Fruit fly (Drosophila melanogaster): Measurements from ENCODE around the gene Cpr76Ba.

Cpr76Ba gene

dm6 chr3L:19516547-19516946, 1.6 kb downstream of the Cpr76Ba start (continued):
- TF ChIP-seq cg (GFP tag; optimal IDR thresholded peaks at IDR 0.05), result no peak
- TF ChIP-seq CTCF (GFP tag; optimal IDR thresholded peaks at IDR 0.05), result peak; percentile 94
- no peak for TF ChIP-seq h (optimal IDR thresholded peaks at IDR 0.05)
- peak; percentile 86 for TF ChIP-seq shn (GFP tag; optimal IDR thresholded peaks at IDR 0.05)
- peak; percentile 64 for TF ChIP-seq Poxn (GFP tag; IDR thresholded peaks at IDR 0.05)
- peak; percentile 70 for TF ChIP-seq CG13424 (tag; optimal IDR thresholded peaks at IDR 0.05)
- TF ChIP-seq jigr1 (GFP tag; IDR thresholded peaks at IDR 0.05), result peak; percentile 31; the same call in 1 of the 3 replicates
- peak; percentile 96 for TF ChIP-seq slou (GFP tag; optimal IDR thresholded peaks at IDR 0.05)
- TF ChIP-seq E2f1 (GFP tag; IDR thresholded peaks at IDR 0.05), result peak; percentile 88
- TF ChIP-seq Dll (GFP tag; IDR thresholded peaks at IDR 0.05; ENCODE audit: partially characterized antibody), result no peak
- TF ChIP-seq CG12104 (GFP tag; optimal IDR thresholded peaks at IDR 0.05), result peak; percentile 86
- peak; percentile 90 for TF ChIP-seq CG4328 (GFP tag; optimal IDR thresholded peaks at IDR 0.05)
- peak; percentile 91 for TF ChIP-seq Fer2 (tag; optimal IDR thresholded peaks at IDR 0.05)
- TF ChIP-seq CG10959 (GFP tag; IDR thresholded peaks at IDR 0.05), result peak; percentile 72
- TF ChIP-seq tio (GFP tag; optimal IDR thresholded peaks at IDR 0.05), result peak; percentile 65
- TF ChIP-seq CG8924 (tag; optimal IDR thresholded peaks at IDR 0.05), result no peak
- peak; percentile 80 for TF ChIP-seq CG9215 (GFP tag; IDR thresholded peaks at IDR 0.05)
- TF ChIP-seq CG1792 (GFP tag; optimal IDR thresholded peaks at IDR 0.05), result peak; percentile 79
- peak; percentile 88 for TF ChIP-seq Abd-B (GFP tag; optimal IDR thresholded peaks at IDR 0.05)
- peak; percentile 67 for TF ChIP-seq CG15269 (tag; optimal IDR thresholded peaks at IDR 0.05)
- no peak for TF ChIP-seq MESR4 (GFP tag; optimal IDR thresholded peaks at IDR 0.05)
- peak; percentile 65 for TF ChIP-seq CG2116 (GFP tag; optimal IDR thresholded peaks at IDR 0.05)
- peak; percentile 64; the same call in 1 of the 2 replicates for TF ChIP-seq Taf1 (GFP tag; IDR thresholded peaks at IDR 0.05)
- TF ChIP-seq CG10654 (GFP tag; optimal IDR thresholded peaks at IDR 0.05), result peak; percentile 97
- TF ChIP-seq CG5180 (GFP tag; optimal IDR thresholded peaks at IDR 0.05), result peak; percentile 67
- TF ChIP-seq CG7745 (tag; optimal IDR thresholded peaks at IDR 0.05), result no peak
- peak; percentile 40; the same call in 1 of the 2 replicates for TF ChIP-seq Lim3 (GFP tag; IDR thresholded peaks at IDR 0.05)
- no peak for TF ChIP-seq CG9797 (GFP tag; optimal IDR thresholded peaks at IDR 0.05)
- peak; percentile 91 for TF ChIP-seq CG10366 (GFP tag; IDR thresholded peaks at IDR 0.05)
- TF ChIP-seq CG7372 (GFP tag; IDR thresholded peaks at IDR 0.05), result peak; percentile 91
- peak; percentile 96 for TF ChIP-seq ttk (GFP tag; IDR thresholded peaks at IDR 0.05)
- TF ChIP-seq wdn (GFP tag; IDR thresholded peaks at IDR 0.05), result peak; percentile 87
- peak; percentile 89 for TF ChIP-seq CG17912 (GFP tag; optimal IDR thresholded peaks at IDR 0.05)
- peak; percentile 27 for TF ChIP-seq tap (tag; optimal IDR thresholded peaks at IDR 0.05)
- TF ChIP-seq aop (GFP tag; IDR thresholded peaks at IDR 0.05), result peak; percentile 60; the same call in 1 of the 2 replicates
- peak; percentile 70 for TF ChIP-seq CG10267 (tag; optimal IDR thresholded peaks at IDR 0.05)
- TF ChIP-seq nerfin-2 (GFP tag; IDR thresholded peaks at IDR 0.05; ENCODE audit: partially characterized antibody), result no peak
- peak; percentile 87 for TF ChIP-seq nmo (GFP tag; optimal IDR thresholded peaks at IDR 0.05)
- peak; percentile 89 for TF ChIP-seq zen (tag; optimal IDR thresholded peaks at IDR 0.05)
- TF ChIP-seq NFAT (GFP tag; IDR thresholded peaks at IDR 0.05), result peak; percentile 97
- TF ChIP-seq CG11504 (tag; optimal IDR thresholded peaks at IDR 0.05), result peak; percentile 80
- TF ChIP-seq Hr3 (GFP tag; optimal IDR thresholded peaks at IDR 0.05), result peak; percentile 89
- TF ChIP-seq stwl (tag; optimal IDR thresholded peaks at IDR 0.05), result peak; percentile 98
- TF ChIP-seq Antp (GFP tag; optimal IDR thresholded peaks at IDR 0.05), result peak; percentile 94
- peak; percentile 92 for TF ChIP-seq CG1233 (GFP tag; optimal IDR thresholded peaks at IDR 0.05)
- TF ChIP-seq jumu (GFP tag; optimal IDR thresholded peaks at IDR 0.05), result peak; percentile 90
- TF ChIP-seq CG33213 (GFP tag; optimal IDR thresholded peaks at IDR 0.05), result peak; percentile 95
- no peak for TF ChIP-seq br (optimal IDR thresholded peaks at IDR 0.05)
- TF ChIP-seq CG7963 (GFP tag; IDR thresholded peaks at IDR 0.05; ENCODE audit: partially characterized antibody), result no peak
- TF ChIP-seq mld (GFP tag; IDR thresholded peaks at IDR 0.05; ENCODE audit: partially characterized antibody), result no peak
- TF ChIP-seq sisA (GFP tag; IDR thresholded peaks at IDR 0.05), result peak; percentile 91
- peak; percentile 65 for TF ChIP-seq GATAe (GFP tag; conservative IDR thresholded peaks at IDR 0.05)

Measured in whole organism, embryonic.